Fruit fly (Drosophila melanogaster) S2 (cell line): ENCODE results near the gene Ide.

Experiments
- CG8478 ChIP-seq: fragments of >200 bp; optimal IDR thresholded peaks from 2 replicates; lab custom pipeline; 2018
- CTCF ChIP-seq, 2 experiments: fragments of >200 bp; optimal IDR thresholded peaks; 2 replicates each; lab custom pipeline; 2018

The Ide gene

DNA sequence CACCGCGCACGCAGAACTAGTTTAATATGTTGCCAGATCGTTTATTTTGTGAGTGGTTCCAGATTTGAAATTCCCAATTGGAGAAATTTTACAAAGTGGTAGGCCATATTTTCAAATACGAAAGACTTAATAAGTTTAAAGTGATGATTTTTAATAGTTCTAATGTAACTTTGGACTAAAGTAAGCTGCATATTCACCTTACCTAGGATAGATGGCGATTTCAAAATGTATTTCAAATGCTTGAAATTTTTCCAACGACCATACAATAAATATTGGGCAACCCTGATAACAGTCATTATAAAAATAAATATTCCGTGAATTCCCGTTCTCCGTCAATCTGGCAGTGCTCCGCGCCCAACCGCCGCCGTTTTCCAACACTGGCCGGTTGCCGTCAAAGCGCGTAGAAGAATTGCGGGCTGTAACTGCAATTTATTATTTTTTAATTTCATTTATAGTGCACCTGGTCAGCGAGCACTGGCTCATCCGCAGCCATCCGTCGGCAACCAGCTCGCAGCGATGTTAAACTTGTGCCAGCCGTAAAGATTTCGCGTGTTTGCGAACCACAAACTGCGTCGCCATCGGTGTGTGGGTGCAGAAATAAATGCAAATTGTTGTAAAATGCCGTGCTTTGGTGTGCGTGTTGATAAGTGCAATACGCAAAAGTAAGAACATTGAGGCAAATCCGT is at the start of gene Ide, which contains the start of gene RhoBTB:
Ide (minus strand) TSS at position 19 of the 686 bp plus-strand sequence.
RhoBTB (plus strand) TSS at position 365 of the 686 bp plus-strand sequence.
- TF ChIP-seq CG8478 (lab: Kevin White, UChicago): no peak
- no peak for TF ChIP-seq CTCF (optimal IDR thresholded peaks at IDR 0.05; lab: Kevin White, UChicago)

DNA sequence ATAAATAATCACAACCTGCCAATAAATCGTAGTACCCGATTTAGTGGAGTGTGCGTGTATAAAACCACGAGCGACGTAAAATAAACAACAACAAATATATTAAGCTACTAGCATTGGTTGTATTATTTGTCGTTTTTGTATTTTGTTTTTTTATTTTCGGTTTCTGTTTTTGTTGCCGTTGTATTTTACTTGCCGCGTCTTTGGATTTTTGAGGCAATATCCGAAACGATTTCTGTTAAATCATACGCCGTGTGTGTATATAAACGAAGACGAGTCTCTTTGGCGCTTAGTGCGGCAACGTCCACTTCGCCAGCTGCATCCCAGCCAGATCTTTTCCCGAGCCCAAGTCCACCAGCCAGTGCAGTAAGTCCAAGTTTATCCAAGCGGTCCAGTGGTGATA is 37.6 kb upstream of the Ide start, which contains the start of gene zye:
zye (plus strand) TSS at position 301 of the 400 bp plus-strand sequence.
- no peak for TF ChIP-seq CTCF (optimal IDR thresholded peaks at IDR 0.05; lab: Kevin White, UChicago)
- no peak for TF ChIP-seq CG8478 (lab: Kevin White, UChicago)

DNA sequence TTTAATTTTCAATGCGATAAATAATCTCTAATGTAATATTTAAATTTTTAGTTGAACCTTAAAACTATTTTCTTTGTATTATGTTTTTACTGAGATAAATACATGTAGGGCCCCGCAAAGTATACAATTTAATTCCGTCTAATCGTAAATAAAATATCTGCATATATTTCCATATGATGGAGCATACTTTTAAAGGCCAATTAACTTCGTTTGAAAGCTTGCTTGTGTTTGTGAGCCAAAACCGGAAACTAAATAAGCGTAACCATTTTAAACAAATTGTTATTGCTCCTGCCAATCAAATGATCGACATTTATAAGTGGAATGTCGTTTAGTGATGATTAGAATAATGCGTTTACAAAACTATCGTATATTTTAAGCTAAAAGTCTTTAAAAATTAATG is 35.1 kb upstream of the Ide start:
- TF ChIP-seq CTCF (optimal IDR thresholded peaks at IDR 0.05; lab: Kevin White, UChicago): no peak
- no peak for TF ChIP-seq CG8478 (lab: Kevin White, UChicago)

DNA sequence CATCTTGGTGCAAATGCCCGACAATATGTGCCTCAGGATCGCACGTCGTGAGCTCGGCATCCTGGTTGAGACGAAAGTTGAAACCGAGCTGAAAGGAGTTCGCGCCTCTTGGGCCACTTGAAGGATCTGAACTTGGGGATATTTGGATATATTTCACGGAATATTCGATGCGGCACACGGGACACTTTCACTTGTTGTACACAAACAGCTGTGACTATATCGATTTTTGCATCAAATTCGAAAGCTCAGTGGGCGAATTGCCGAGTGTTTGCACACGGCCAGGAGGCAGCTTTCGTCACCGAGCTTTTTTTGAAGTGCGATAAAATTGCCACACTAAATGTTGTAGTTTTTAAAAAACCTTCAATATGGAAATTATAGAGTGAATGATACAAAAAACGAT is 34.6 kb upstream of the Ide start, which contains the start of gene CG13248:
CG13248 (minus strand) TSS at position 222 of the 400 bp plus-strand sequence.
- TF ChIP-seq CG8478 (lab: Kevin White, UChicago) (no peak), CTCF (optimal IDR thresholded peaks at IDR 0.05; lab: Kevin White, UChicago) (no peak)

DNA sequence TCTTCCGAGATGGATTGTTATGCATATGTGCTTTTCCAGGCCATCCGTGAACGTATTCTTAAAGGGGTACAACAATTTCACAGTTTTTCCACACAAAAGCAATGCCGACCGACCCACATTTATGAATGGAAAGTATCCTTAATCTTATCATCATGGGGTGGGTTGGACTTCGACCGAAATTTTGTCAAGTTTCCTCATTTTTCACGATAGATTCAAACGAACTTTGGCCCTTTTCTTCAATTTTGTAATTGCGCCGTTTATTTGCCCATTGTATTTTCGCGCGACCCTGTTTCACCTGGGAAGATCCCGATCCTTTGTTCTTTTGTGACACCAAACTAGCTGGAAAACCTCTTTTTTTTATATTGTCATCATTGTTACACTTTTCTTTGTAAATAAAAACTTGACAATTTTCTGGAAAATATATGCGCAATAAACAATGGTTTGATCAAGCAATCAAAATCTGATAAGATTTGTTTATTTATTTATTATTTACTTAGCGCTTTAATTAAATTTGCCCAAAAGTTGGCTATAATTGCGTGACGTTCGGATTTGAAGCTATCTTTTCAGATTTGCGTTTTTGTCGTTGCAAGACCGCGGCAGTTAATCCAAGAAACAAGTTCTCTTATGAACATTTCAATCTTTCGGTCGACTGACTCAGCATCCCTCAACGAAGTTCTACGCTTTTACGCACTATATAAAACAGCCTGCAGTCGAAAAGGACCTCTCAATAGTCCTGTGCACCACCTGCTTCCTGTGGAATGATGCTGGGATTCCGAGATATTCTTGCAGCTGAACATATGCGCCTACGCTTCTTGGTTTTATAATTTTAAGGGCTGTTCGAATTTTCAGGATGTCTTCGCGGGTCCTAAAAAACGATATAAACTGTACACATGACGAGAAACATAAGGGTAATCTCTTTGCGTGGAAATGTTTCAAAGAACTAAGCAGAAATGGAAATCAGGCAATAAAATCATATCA is 30.6 kb upstream of the Ide start:
- TF ChIP-seq CTCF (optimal IDR thresholded peaks at IDR 0.05; lab: Kevin White, UChicago) (no peak), CG8478 (lab: Kevin White, UChicago) (no peak)

DNA sequence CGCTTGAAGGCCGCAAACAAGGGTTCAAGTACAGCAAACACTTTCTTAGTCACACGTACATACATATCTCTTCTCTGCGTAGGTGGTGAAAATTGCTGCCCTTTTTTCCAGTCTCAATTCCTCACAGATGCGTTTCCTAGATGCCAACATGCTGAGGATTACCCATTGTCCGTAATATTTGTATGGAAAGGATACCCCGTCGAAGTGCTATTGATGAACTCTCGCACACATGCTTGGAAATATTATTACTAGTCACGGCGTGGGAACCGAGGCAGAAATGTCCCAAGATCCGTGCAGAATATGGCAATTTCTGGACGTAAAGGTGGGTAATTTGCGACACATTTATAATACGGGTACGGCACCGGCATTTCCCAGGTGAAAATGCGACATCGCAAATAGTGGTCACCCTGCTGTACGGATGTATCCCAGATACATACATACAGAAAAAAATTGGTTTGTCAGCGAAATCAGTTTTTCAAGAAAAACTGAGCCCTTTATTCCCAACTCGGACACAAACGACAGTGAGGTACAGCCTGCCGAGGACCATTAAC is 29.7 kb upstream of the Ide start:
- no peak for TF ChIP-seq CG8478 (lab: Kevin White, UChicago)
- no peak for TF ChIP-seq CTCF (optimal IDR thresholded peaks at IDR 0.05; lab: Kevin White, UChicago)

DNA sequence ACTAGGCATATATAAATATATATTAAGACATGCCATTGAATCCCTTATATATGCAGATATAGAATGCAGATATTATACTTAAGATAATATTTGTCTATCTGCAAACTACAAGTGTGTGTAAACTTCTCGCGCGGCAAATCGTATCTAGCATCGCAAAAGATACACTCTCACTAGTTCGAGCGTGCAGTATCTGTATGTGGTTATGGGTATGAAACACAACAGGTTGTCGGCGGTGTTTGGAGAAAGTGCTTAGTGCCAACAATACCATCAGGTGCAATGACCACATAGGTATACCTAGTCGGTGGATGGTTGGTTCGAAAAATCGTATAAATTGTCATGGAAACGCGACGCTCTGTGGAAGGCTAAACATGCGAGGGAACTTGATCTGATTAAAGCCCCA is 28.8 kb upstream of the Ide start:
- TF ChIP-seq CTCF (optimal IDR thresholded peaks at IDR 0.05; lab: Kevin White, UChicago): no peak

DNA sequence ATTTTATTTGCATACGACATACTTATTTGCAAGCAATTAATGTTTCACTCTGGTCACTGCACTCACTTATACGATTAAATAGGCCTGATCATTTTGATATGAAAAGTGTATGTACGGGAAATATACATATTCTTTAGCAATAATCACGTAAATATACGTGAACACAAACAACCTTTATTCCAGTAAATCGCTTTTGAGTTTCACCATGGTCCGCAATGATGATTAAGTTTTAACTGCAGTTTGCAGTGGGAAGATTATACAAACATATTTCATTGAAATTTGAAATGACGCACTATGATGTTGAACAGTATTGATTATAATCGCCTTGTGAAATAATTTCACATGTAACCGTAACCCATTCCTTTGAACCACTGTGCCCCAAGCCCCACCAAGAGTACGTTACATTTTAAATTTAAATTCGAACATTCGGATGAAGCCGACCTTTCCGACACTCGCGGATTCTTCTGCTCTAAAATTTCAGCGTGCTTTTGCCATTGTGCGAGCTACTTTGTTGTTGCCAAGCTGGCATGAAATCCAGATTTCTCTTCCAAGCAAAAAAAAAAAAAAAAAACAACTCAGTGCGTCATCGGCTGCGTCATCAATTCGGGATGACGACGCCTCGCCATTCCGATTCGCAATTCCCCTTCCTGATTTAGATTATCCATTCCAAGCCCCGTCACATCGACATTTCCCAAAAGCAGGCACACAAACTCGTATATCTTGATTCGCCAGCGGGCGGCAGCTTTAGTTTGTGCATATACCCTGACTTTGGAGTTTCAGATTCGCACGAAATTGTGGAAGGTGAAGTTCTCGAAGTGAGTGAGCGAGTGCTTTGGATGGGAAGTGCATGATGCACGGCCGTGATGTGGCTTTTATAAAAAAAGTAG is 28.0 kb upstream of the Ide start:
- no peak for TF ChIP-seq CG8478 (lab: Kevin White, UChicago)
- no peak for TF ChIP-seq CTCF (optimal IDR thresholded peaks at IDR 0.05; lab: Kevin White, UChicago)

DNA sequence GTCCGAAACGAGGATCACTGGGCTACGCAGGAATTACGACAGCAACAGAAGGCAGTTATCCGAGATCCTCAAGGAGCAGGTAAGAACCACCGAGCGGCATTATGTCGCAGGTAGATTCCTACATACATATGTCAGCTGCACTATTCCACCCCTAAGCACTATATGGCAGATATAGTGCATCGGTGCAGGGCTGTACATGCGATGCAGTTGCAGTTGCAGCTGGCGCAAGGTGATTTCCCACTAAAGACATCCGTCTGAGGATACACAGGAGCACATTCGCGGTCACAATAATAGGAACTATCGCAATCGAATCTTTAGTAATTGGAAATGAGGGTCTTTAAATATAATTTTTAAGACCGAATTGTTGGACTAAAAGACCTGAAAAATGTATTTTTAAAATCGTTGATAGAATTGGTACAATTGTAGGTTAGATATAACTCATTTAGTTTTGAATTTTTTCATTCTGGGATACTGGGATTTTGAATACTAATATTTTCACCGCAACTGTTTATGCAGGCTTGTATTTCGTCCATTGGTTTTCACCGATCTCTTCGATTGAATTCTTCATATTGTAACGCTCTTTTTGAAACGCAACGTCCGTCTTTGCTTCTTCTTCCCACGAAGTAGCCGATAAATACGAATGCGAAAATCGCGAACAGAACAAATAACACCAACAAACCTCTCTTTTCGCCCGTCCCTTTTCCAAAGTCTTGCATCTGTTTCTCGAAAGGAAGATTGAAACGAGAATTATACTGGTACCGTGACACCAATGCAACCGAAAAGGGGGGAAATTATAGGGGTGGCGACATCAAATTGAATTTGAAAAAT is 27.2 kb upstream of the Ide start:
- TF ChIP-seq CG8478 (lab: Kevin White, UChicago) (no peak), CTCF (optimal IDR thresholded peaks at IDR 0.05; lab: Kevin White, UChicago) (no peak)

DNA sequence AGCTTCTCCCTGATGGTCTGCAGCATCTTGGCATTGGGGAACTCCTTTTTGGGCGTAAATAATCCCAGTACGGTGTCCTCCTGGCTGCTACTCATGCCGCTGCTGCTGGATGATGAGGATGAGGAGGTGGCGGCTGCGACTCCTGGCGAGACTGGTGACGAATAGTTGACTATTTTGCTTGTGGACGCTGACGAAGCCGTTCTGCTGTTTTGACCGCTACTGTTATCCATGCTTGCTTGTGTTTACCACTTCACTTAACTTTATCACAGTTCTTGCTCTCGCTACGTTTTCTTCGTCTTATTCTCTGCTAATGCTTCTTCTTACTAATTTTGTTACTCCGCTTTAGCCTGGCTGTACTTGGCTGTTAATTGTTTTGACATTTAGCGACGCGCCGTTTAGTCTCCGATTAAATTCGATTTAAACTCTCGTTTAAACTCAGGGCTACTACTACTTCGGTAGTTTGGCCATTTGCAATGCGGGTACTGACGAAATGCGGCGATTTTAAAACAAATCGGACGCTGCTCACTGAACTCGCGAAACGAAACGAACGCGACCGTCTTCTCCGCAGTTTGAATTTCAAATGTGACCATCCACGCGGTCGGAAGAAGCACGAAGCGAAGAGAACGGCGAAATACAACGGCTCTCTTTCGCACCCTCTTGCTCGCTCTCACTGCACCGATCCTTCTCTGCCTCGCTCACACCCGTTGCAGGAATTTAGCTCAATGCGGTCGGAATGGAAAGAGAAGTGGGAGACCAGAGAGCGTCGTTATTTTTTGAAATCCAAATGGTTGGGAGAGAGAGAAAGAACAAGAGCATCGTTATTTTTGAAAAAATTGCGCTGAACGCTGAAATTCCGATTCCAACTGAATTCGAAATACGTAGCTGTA is 25.6 kb upstream of the Ide start, which contains the start of gene trbl:
trbl (minus strand) TSS at position 584 of the 887 bp plus-strand sequence.
- no peak for TF ChIP-seq CG8478 (lab: Kevin White, UChicago)
- peak in 1 of 2 experiments; percentile 3 for TF ChIP-seq CTCF (optimal IDR thresholded peaks at IDR 0.05; lab: Kevin White, UChicago)

DNA sequence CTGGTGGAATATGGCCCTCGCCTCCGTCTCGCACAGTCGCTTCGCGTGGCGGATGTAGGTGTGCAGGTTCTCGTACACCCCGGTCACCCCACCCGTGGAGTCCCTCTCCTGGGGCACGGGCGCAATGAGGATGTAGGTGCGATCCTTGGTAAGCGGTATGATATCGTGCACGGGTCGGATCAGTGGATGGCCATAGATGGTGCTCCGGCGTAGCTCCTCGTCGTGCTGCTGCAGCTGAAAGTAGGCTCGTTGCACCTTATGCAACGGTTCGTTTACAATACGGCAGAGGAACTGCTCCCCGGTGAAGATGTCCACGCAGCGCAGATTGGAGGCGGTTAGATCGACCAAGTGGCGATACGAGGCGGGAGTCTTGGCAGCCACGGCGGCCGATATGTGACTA is 24.8 kb upstream of the Ide start:
- no peak for TF ChIP-seq CTCF (optimal IDR thresholded peaks at IDR 0.05; lab: Kevin White, UChicago)
- no peak for TF ChIP-seq CG8478 (lab: Kevin White, UChicago)

DNA sequence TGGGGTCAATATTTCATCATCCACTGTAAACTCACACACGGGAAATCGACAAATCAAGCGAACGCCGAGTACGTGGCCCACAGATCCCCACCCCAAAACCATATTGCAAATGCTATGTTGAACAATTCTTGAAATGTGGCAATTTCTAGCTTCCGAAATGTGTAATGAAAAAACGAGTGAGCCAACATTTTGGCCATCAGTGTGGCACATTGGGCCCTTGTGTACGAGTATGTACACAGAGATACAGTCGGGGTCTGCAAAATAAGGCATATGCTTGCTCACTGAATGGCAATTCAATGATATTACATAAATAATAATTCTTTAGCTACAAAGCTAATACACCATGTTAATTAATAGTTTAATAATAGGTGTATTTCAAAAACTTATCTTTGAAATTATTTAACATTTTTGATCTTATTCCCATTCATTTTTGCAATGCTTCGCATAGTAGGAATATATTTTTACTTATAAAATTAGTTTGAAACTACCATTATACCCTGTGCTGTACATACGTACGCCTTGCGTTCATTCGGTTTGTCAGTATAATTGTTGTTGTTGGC is 23.9 kb upstream of the Ide start:
- TF ChIP-seq CTCF (optimal IDR thresholded peaks at IDR 0.05; lab: Kevin White, UChicago) (no peak), CG8478 (lab: Kevin White, UChicago) (no peak)
